Fruit fly (Drosophila melanogaster) whole organism, embryonic: ENCODE measurements around the gene EMC10.

ENCODE experiments used
- Awh ChIP-seq: fragments of 200-800 bp; sonication (Bioruptor generic); IDR thresholded peaks from 2 replicates; pipeline ENCODE4, ENCODE4 v1.3.6; 2022; ENCODE audit warnings: missing biosample characterization, missing genetic modification characterization
- CG10543 ChIP-seq: fragments of 200-800 bp; sonication (Bioruptor generic); optimal IDR thresholded peaks from 3 replicates; lab custom pipeline; 2017; ENCODE audit warnings: missing biosample characterization, mild to moderate bottlenecking, missing genetic modification characterization, moderate library complexity
- CG10654 ChIP-seq: fragments of 200-800 bp; sonication (Bioruptor generic); optimal IDR thresholded peaks from 2 replicates; lab custom pipeline; 2016; ENCODE audit warnings: missing biosample characterization, missing genetic modification characterization
- CG11247 ChIP-seq: fragments of 200-800 bp; sonication (Bioruptor generic); IDR thresholded peaks from 2 replicates; pipeline ENCODE4 v1.3.6; 2022; ENCODE audit warnings: missing biosample characterization, missing genetic modification characterization
- CG13123 ChIP-seq: fragments of 200-800 bp; sonication (Bioruptor generic); optimal IDR thresholded peaks from 2 replicates; lab custom pipeline; 2016; ENCODE audit warnings: missing biosample characterization, missing genetic modification characterization
- CG15269 ChIP-seq: fragments of 200-800 bp; sonication (Bioruptor generic); optimal IDR thresholded peaks from 2 replicates; lab custom pipeline; 2018; ENCODE audit warnings: missing biosample characterization, mild to moderate bottlenecking, missing genetic modification characterization, moderate library complexity
- CG17912 ChIP-seq: fragments of 200-800 bp; sonication (Bioruptor generic); optimal IDR thresholded peaks from 2 replicates; lab custom pipeline; 2018; ENCODE audit warnings: missing biosample characterization, mild to moderate bottlenecking, missing genetic modification characterization
- CG1792 ChIP-seq: fragments of 200-800 bp; sonication (Bioruptor generic); optimal IDR thresholded peaks from 2 replicates; lab custom pipeline; 2016; ENCODE audit warnings: missing biosample characterization, missing genetic modification characterization
- CG18599 ChIP-seq: fragments of 200-800 bp; sonication (Bioruptor generic); optimal IDR thresholded peaks from 3 replicates; lab custom pipeline; 2017; ENCODE audit warnings: missing biosample characterization, missing genetic modification characterization, mild to moderate bottlenecking, moderate library complexity, missing genetic modification reagents
- CG34422 ChIP-seq: fragments of 200-800 bp; sonication (Bioruptor generic); IDR thresholded peaks from 3 replicates; pipeline ENCODE4 v1.3.6; 2022; ENCODE audit warnings: missing biosample characterization, missing genetic modification characterization
- CG7963 ChIP-seq: fragments of 200-800 bp; sonication (Bioruptor generic); IDR thresholded peaks from 3 replicates; pipeline ENCODE4 v1.3.6; 2022; ENCODE audit warnings: missing biosample characterization, missing genetic modification characterization; ENCODE audit not compliant: partially characterized antibody
- CG9797 ChIP-seq: fragments of 200-800 bp; sonication (Bioruptor generic); optimal IDR thresholded peaks from 3 replicates; lab custom pipeline; 2018; ENCODE audit warnings: missing biosample characterization, mild to moderate bottlenecking, missing genetic modification characterization
- Deaf1 ChIP-seq: fragments of 200-800 bp; optimal IDR thresholded peaks from 3 replicates; lab custom pipeline; 2019; ENCODE audit warnings: missing biosample characterization, mild to moderate bottlenecking, missing genetic modification characterization, moderate library complexity
- Dll ChIP-seq: fragments of 200-800 bp; sonication (Bioruptor generic); IDR thresholded peaks from 4 replicates; pipeline ENCODE4 v1.3.6; 2022; ENCODE audit warnings: missing biosample characterization, missing genetic modification characterization; ENCODE audit not compliant: partially characterized antibody
- Eip74EF ChIP-seq, 2 experiments: fragments of 200-800 bp in 1 of 2; fragments of >200 bp in 1 of 2; sonication (Bioruptor generic) in 1 of 2; optimal IDR thresholded peaks; 2 replicates each; lab custom pipeline; 2017 to 2019; ENCODE audit warnings: missing biosample characterization in 2 of 2, missing genetic modification characterization in 2 of 2, mild to moderate bottlenecking in 1 of 2, moderate library complexity in 1 of 2
- Ets65A ChIP-seq: fragments of 200-800 bp; sonication (Bioruptor generic); peaks from one replicate; lab custom pipeline; 2016; ENCODE audit warnings: missing biosample characterization, missing genetic modification characterization
- Ets97D ChIP-seq: fragments of 200-800 bp; sonication (Bioruptor generic); optimal IDR thresholded peaks from 3 replicates; lab custom pipeline; 2016; ENCODE audit warnings: missing biosample characterization, missing genetic modification characterization
- HLH3B ChIP-seq: fragments of 200-800 bp; sonication (Bioruptor generic); IDR thresholded peaks from 2 replicates; pipeline ENCODE4 v1.3.6; 2022; ENCODE audit warnings: missing biosample characterization, missing genetic modification characterization
- HLHmδ ChIP-seq: fragments of 200-800 bp; sonication (Bioruptor generic); optimal IDR thresholded peaks from 2 replicates; lab custom pipeline; 2018; ENCODE audit warnings: missing biosample characterization, mild to moderate bottlenecking, missing genetic modification characterization, moderate library complexity
- HmgD ChIP-seq: fragments of 200-800 bp; sonication (Bioruptor generic); optimal IDR thresholded peaks from 3 replicates; lab custom pipeline; 2016; ENCODE audit warnings: missing biosample characterization, missing genetic modification characterization
- Hr51 ChIP-seq, 2 experiments: fragments of 200-800 bp; sonication (Bioruptor generic); optimal IDR thresholded peaks; 2 replicates in 1 of 2; 3 replicates in 1 of 2; lab custom pipeline; 2016 to 2018; ENCODE audit warnings: missing biosample characterization in 2 of 2, missing genetic modification characterization in 2 of 2, mild to moderate bottlenecking in 1 of 2, moderate library complexity in 1 of 2
- Kr ChIP-seq: fragments of 200-800 bp; sonication (Bioruptor generic); optimal IDR thresholded peaks from 2 replicates; lab custom pipeline; 2017; ENCODE audit warnings: missing biosample characterization, mild to moderate bottlenecking, missing genetic modification characterization
- Lpt ChIP-seq: fragments of >200 bp; optimal IDR thresholded peaks from 2 replicates; lab custom pipeline; 2018; ENCODE audit warnings: missing biosample characterization, missing genetic modification characterization
- NK7.1 ChIP-seq: fragments of 200-800 bp; sonication (Bioruptor generic); optimal IDR thresholded peaks from 3 replicates; lab custom pipeline; 2016; ENCODE audit warnings: missing biosample characterization, missing genetic modification characterization
- Scr ChIP-seq: fragments of 200-800 bp; sonication (Bioruptor generic); IDR thresholded peaks from 2 replicates; pipeline ENCODE4 v1.3.6; 2022; ENCODE audit warnings: missing biosample characterization, missing genetic modification characterization; ENCODE audit not compliant: partially characterized antibody
- Vsx1 ChIP-seq: fragments of 200-800 bp; sonication (Bioruptor generic); optimal IDR thresholded peaks from 2 replicates; lab custom pipeline; 2017; ENCODE audit warnings: missing biosample characterization, mild to moderate bottlenecking, missing genetic modification characterization, missing genetic modification reagents
- Xbp1 ChIP-seq: fragments of 200-800 bp; sonication (Bioruptor generic); optimal IDR thresholded peaks from 3 replicates; lab custom pipeline; 2016; ENCODE audit warnings: missing biosample characterization, mild to moderate bottlenecking, missing genetic modification characterization
- cad ChIP-seq: fragments of >200 bp; optimal IDR thresholded peaks from 2 replicates; lab custom pipeline; 2017; ENCODE audit warnings: missing biosample characterization, missing genetic modification characterization
- chif ChIP-seq, 2 experiments: fragments of 200-800 bp; sonication (Bioruptor generic); optimal IDR thresholded peaks; 3 replicates each; lab custom pipeline; 2016; ENCODE audit warnings: missing biosample characterization in 2 of 2, missing genetic modification characterization in 2 of 2
- ken ChIP-seq: fragments of 200-800 bp; sonication (Bioruptor generic); IDR thresholded peaks from 3 replicates; pipeline ENCODE4 v1.3.6; 2022; ENCODE audit warnings: missing biosample characterization, missing genetic modification characterization
- klu ChIP-seq: fragments of 200-800 bp; sonication (Bioruptor generic); IDR thresholded peaks from 2 replicates; pipeline ENCODE4 v1.3.6; 2022; ENCODE audit warnings: missing biosample characterization, missing genetic modification characterization
- knrl ChIP-seq: fragments of 200-800 bp; sonication (Bioruptor generic); IDR thresholded peaks from 3 replicates; pipeline ENCODE4 v1.3.6; 2022; ENCODE audit warnings: missing biosample characterization, missing genetic modification characterization; ENCODE audit not compliant: partially characterized antibody
- prd ChIP-seq, 3 experiments: fragments of >200 bp in 2 of 3; fragments of 200-800 bp in 1 of 3; sonication (Bioruptor generic) in 1 of 3; optimal IDR thresholded peaks in 2 of 3; IDR thresholded peaks in 1 of 3; 2 replicates in 2 of 3; 3 replicates in 1 of 3; pipeline versions ENCODE4 v1.3.6 to Lab custom; 2017 to 2022; ENCODE audit warnings: missing biosample characterization in 1 of 3, missing genetic modification characterization in 1 of 3
- sens ChIP-seq: fragments of 200-800 bp; sonication (Bioruptor generic); peaks from one replicate; lab custom pipeline; 2016; ENCODE audit warnings: missing biosample characterization, missing genetic modification characterization
- vnd ChIP-seq: fragments of 200-800 bp; sonication (Bioruptor generic); IDR thresholded peaks from 3 replicates; pipeline ENCODE4 v1.3.6; 2022; ENCODE audit warnings: missing biosample characterization, missing genetic modification characterization; ENCODE audit not compliant: partially characterized antibody
- z ChIP-seq: fragments of 200-800 bp; sonication (Bioruptor generic); IDR thresholded peaks from 3 replicates; pipeline ENCODE4 v1.3.6; 2022; ENCODE audit warnings: missing biosample characterization, missing genetic modification characterization
- zf30C ChIP-seq: fragments of 200-800 bp; sonication (Bioruptor generic); optimal IDR thresholded peaks from 3 replicates; lab custom pipeline; 2018; ENCODE audit warnings: missing biosample characterization, mild to moderate bottlenecking, missing genetic modification characterization
- zfh2 ChIP-seq: fragments of 200-800 bp; sonication (Bioruptor generic); optimal IDR thresholded peaks from 2 replicates; lab custom pipeline; 2016; ENCODE audit warnings: missing biosample characterization, missing genetic modification characterization

Gene EMC10

DNA sequence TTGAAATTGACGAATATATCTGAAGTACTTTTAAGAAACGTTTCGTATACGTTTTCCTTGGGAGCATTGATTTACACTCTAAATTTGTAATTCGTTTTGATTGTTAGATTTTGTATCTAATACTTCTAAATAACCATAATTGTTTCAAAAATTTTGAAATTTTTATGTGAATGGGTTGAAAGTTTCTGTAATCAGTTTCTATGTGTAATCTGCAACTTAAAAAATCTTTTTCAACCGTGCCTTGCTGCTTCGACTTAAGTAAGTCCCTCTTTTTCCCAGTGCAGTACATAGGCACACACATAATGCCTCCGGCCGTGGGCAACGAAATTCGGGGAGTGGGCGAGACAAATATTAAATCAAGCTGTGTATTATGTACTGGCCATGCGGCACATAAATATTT lies 11.5 kb downstream of the EMC10 start (continued):
- TF ChIP-seq Xbp1 (GFP tag; lab: Kevin White, UChicago) (no peak), Eip74EF (GFP tag; optimal IDR thresholded peaks at IDR 0.05; lab: Kevin White, UChicago) (no peak), CG10654 (no peak), klu (no peak), HmgD (GFP tag; lab: Kevin White, UChicago) (no peak), Lpt (no peak), CG17912 (no peak), Ets97D (GFP tag; lab: Kevin White, UChicago) (no peak), Deaf1 (tag; lab: Kevin White, UChicago) (no peak), HLH3B (GFP tag; lab: Robert Waterston, UW) (no peak), CG13123 (no peak), CG1792 (no peak), ken (no peak), zfh2 (GFP tag; lab: Kevin White, UChicago) (no peak), Vsx1 (GFP tag; lab: Kevin White, UChicago) (no peak), cad (GFP tag; lab: Kevin White, UChicago) (no peak)

DNA sequence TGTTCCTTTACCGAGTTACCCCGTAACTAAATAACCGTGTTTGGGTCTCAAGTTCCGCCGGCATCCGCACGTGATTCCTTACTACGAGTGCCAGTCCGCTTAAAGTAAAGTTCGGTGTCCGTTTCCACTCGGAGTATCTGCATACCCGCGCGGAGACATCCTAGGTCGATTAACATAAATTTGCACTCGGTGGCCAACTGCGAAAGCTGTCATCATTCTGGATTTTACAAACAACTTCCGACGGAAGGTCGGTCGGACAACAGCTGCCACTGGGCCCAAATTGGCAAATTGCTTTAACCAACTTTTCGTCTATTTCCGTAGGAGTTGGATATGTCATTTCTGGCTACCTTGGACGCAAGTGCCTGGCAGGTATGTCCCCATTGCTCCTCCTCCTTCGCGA lies 12.6 kb downstream of the EMC10 start, which contains the start of gene TfAP-2:
TSS of gene TfAP-2 (plus strand) at position 301 of the 400 bp plus-strand sequence.
- TF ChIP-seq Kr (no peak), vnd (GFP tag; lab: Robert Waterston, UW) (0 out of 3 replicates have a peak, but pooled peaks have one; percentile 20), Scr (GFP tag; lab: Robert Waterston, UW) (no peak), Awh (no peak)

DNA sequence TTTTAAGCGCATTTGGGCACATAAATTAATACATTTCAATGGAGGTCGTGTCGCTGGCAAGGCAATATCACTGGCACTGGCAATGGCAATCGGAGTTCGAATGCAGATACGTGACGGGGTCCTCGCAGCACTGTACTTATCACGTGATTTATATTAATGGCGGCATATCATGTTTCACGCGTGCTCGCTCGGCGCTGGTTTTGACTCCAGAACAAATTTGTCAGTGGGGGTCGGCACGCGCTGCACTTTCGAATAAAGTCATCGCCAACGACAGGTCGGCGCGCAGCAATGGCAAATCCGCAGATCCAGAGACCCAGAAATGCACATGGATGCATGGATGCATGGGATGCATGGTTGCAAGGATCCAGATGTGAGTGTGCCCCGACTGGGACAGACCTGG lies 17.3 kb downstream of the EMC10 start:
- TF ChIP-seq CG7963 (0 out of 3 replicates have a peak, but pooled peaks have one; percentile 49), CG15269 (tag; lab: Kevin White, UChicago) (no peak), Dll (GFP tag; lab: Robert Waterston, UW) (no peak), HLHmδ (GFP tag; lab: Kevin White, UChicago) (peak; percentile 8), chif (GFP tag; optimal IDR thresholded peaks at IDR 0.05; lab: Kevin White, UChicago) (no peak), Hr51 (GFP tag; optimal IDR thresholded peaks at IDR 0.05; lab: Kevin White, UChicago) (no peak)

- peak; percentile 9 for TF ChIP-seq zf30C
- TF ChIP-seq knrl = 0 out of 3 replicates have a peak, but pooled peaks have one; percentile 18
- no peak for TF ChIP-seq CG10543 (GFP tag; lab: Kevin White, UChicago)
- no peak for TF ChIP-seq CG18599 (GFP tag; lab: Kevin White, UChicago)
- TF ChIP-seq z = no peak
- TF ChIP-seq Ets65A = peak; percentile 72
- no peak for TF ChIP-seq CG9797
- TF ChIP-seq prd (optimal IDR thresholded peaks at IDR 0.05; lab: Kevin White, UChicago) = no peak
- TF ChIP-seq prd (GFP tag; IDR thresholded peaks at IDR 0.05; lab: Robert Waterston, UW) = peak; percentile 44; the same call in 1 of the 3 replicates
- no peak for TF ChIP-seq NK7.1 (GFP tag; lab: Kevin White, UChicago)
- TF ChIP-seq CG34422 (GFP tag; lab: Robert Waterston, UW) = 0 out of 3 replicates have a peak, but pooled peaks have one; percentile 31
- peak; percentile 74 for TF ChIP-seq sens
- TF ChIP-seq CG11247 = 0 out of 2 replicates have a peak, but pooled peaks have one; percentile 32
Observed at dm6 chr3L:21594408-21594807, 20.5 kb downstream of the EMC10 start.
